Fruit fly (Drosophila melanogaster) whole organism, wandering third instar larva: Measurements from ENCODE around the gene CG3408.

Experiments used
- Abd-B ChIP-seq: fragments of >200 bp; optimal IDR thresholded peaks from 2 replicates; lab custom pipeline; 2017; ENCODE audit warnings: missing biosample characterization, missing genetic modification characterization
- CG32264 ChIP-seq: fragments of 200-800 bp; sonication (Bioruptor generic); optimal IDR thresholded peaks from 2 replicates; lab custom pipeline; 2016; ENCODE audit warnings: missing biosample characterization, missing genetic modification characterization
- CG9705 ChIP-seq: fragments of 200-800 bp; sonication (Bioruptor generic); optimal IDR thresholded peaks from 2 replicates; lab custom pipeline; 2018; ENCODE audit warnings: missing biosample characterization, mild to moderate bottlenecking, missing genetic modification characterization
- CrebA ChIP-seq: fragments of 200-800 bp; sonication (Bioruptor generic); optimal IDR thresholded peaks from 2 replicates; lab custom pipeline; 2016; ENCODE audit warnings: missing biosample characterization, mild to moderate bottlenecking, missing genetic modification characterization, borderline replicate concordance
- Dfd ChIP-seq: fragments of >200 bp; optimal IDR thresholded peaks from 2 replicates; lab custom pipeline; 2017; ENCODE audit warnings: missing biosample characterization, missing genetic modification characterization
- GATAd ChIP-seq: sonication (Bioruptor generic); optimal IDR thresholded peaks from 2 replicates; lab custom pipeline; 2016; ENCODE audit warnings: missing biosample characterization, missing genetic modification characterization
- HLH106 ChIP-seq: fragments of 200-800 bp; optimal IDR thresholded peaks from 3 replicates; lab custom pipeline; 2019; ENCODE audit warnings: missing biosample characterization, mild to moderate bottlenecking, missing genetic modification characterization, moderate library complexity
- Hnf4 ChIP-seq: fragments of 200-800 bp; sonication (Bioruptor generic); optimal IDR thresholded peaks from 2 replicates; lab custom pipeline; 2016; ENCODE audit warnings: missing biosample characterization, mild to moderate bottlenecking, missing genetic modification characterization
- Hr78 ChIP-seq: fragments of >200 bp; optimal IDR thresholded peaks from 2 replicates; lab custom pipeline; 2017; ENCODE audit warnings: missing biosample characterization, missing genetic modification characterization
- Hr83 ChIP-seq: fragments of 200-300 bp; sonication (Bioruptor generic); optimal IDR thresholded peaks from 2 replicates; lab custom pipeline; 2016; ENCODE audit warnings: missing biosample characterization, mild to moderate bottlenecking, missing genetic modification characterization, moderate library complexity; ENCODE audit not compliant: poor library complexity, severe bottlenecking
- Jra ChIP-seq: sonication (Bioruptor generic); optimal IDR thresholded peaks from 2 replicates; lab custom pipeline; 2016; ENCODE audit warnings: missing biosample characterization, missing genetic modification characterization
- Mio ChIP-seq: sonication (Bioruptor generic); optimal IDR thresholded peaks from 2 replicates; lab custom pipeline; 2016; ENCODE audit warnings: missing biosample characterization, missing genetic modification characterization
- Myc ChIP-seq: fragments of >200 bp; optimal IDR thresholded peaks from 2 replicates; lab custom pipeline; 2017
- N ChIP-seq: fragments of >200 bp; optimal IDR thresholded peaks from 2 replicates; lab custom pipeline; 2018; ENCODE audit warnings: missing biosample characterization, missing external identifiers, missing genetic modification characterization
- OdsH ChIP-seq: fragments of 200-800 bp; sonication (Bioruptor generic); optimal IDR thresholded peaks from 2 replicates; lab custom pipeline; 2016; ENCODE audit warnings: missing biosample characterization, mild to moderate bottlenecking, missing genetic modification characterization
- Sp1 ChIP-seq: fragments of 200-800 bp; sonication (Bioruptor generic); optimal IDR thresholded peaks from 3 replicates; lab custom pipeline; 2019; ENCODE audit warnings: missing biosample characterization, mild to moderate bottlenecking, missing genetic modification characterization, moderate library complexity
- Vsx2 ChIP-seq: fragments of 200-300, 225-300 bp; sonication (Bioruptor generic); optimal IDR thresholded peaks from 2 replicates; lab custom pipeline; 2018; ENCODE audit warnings: missing biosample characterization, missing genetic modification characterization; ENCODE audit not compliant: partially characterized antibody
- br ChIP-seq: fragments of 200-800 bp; sonication (Bioruptor generic); optimal IDR thresholded peaks from 2 replicates; lab custom pipeline; 2016; ENCODE audit warnings: missing biosample characterization, missing genetic modification characterization
- brk ChIP-seq: fragments of 200-800 bp; sonication (Bioruptor generic); optimal IDR thresholded peaks from 2 replicates; lab custom pipeline; 2016; ENCODE audit warnings: missing biosample characterization, mild to moderate bottlenecking, missing genetic modification characterization
- dl ChIP-seq, 2 experiments: fragments of 175-275, 200-275 bp in 1 of 2; fragments of 200-275 bp in 1 of 2; sonication (Bioruptor generic); optimal IDR thresholded peaks; lab custom pipeline; 2018; ENCODE audit warnings: mild to moderate bottlenecking in 2 of 2, missing biosample characterization in 2 of 2, missing genetic modification characterization in 2 of 2, moderate library complexity in 2 of 2; ENCODE audit not compliant: partially characterized antibody in 2 of 2, insufficient read depth in 1 of 2
- dmrt93B ChIP-seq: fragments of 200-800 bp; sonication (Bioruptor generic); optimal IDR thresholded peaks from 2 replicates; lab custom pipeline; 2018; ENCODE audit warnings: missing biosample characterization, mild to moderate bottlenecking, missing genetic modification characterization
- dsf ChIP-seq: sonication (Bioruptor generic); optimal IDR thresholded peaks from 2 replicates; lab custom pipeline; 2016; ENCODE audit warnings: missing biosample characterization, missing genetic modification characterization, borderline replicate concordance
- ey ChIP-seq: fragments of 200-800 bp; sonication (Bioruptor generic); optimal IDR thresholded peaks from 2 replicates; lab custom pipeline; 2016; ENCODE audit warnings: missing biosample characterization, missing genetic modification characterization
- foxo ChIP-seq, 2 experiments: fragments of 200-800 bp; sonication (Bioruptor generic); optimal IDR thresholded peaks; 2 replicates in 1 of 2; 3 replicates in 1 of 2; lab custom pipeline; 2016 to 2017; ENCODE audit warnings: missing biosample characterization in 2 of 2, missing genetic modification characterization in 2 of 2
- jim ChIP-seq: fragments of 175-275, 200-325 bp; sonication (Bioruptor generic); optimal IDR thresholded peaks from 2 replicates; lab custom pipeline; 2016; ENCODE audit warnings: missing biosample characterization, mild to moderate bottlenecking, missing genetic modification characterization
- lola ChIP-seq: fragments of >200 bp; optimal IDR thresholded peaks from 2 replicates; lab custom pipeline; 2017; ENCODE audit warnings: missing biosample characterization, missing genetic modification characterization
- psq ChIP-seq: fragments of 200-800 bp; sonication (Bioruptor generic); optimal IDR thresholded peaks from 3 replicates; lab custom pipeline; 2017; ENCODE audit warnings: missing biosample characterization, mild to moderate bottlenecking, missing genetic modification characterization, moderate library complexity
- rgr ChIP-seq: fragments of 200-800 bp; sonication (Bioruptor generic); optimal IDR thresholded peaks from 3 replicates; lab custom pipeline; 2016; ENCODE audit warnings: missing biosample characterization, mild to moderate bottlenecking, missing genetic modification characterization
- sv ChIP-seq: fragments of 200-800 bp; sonication (Bioruptor generic); optimal IDR thresholded peaks from 3 replicates; lab custom pipeline; 2016; ENCODE audit warnings: missing biosample characterization, missing genetic modification characterization
- tai ChIP-seq: sonication (Bioruptor generic); optimal IDR thresholded peaks from 2 replicates; lab custom pipeline; 2016; ENCODE audit warnings: missing biosample characterization, missing genetic modification characterization
- woc ChIP-seq: sonication (Bioruptor generic); optimal IDR thresholded peaks from 2 replicates; lab custom pipeline; 2016; ENCODE audit warnings: missing biosample characterization, mild to moderate bottlenecking, missing genetic modification characterization

The CG3408 gene

DNA sequence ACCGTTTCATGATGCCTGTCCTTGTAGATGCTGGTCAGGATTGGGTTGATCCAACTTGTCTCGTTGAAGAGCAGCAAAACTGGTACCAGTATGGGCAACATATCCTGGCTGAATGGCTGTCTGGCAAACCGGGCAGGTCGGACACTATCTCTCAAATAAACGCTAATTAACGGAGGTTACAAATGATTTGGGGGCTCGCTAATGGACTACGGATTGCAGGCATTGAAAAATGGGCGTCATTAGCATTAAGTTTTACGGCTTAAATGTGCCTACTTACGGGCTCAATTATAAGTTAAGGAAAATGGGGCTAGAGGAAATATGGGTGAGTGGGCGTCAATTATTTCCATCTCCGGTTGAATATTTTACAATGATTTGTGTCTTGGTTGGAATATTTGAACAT is 34.5 kb upstream of the CG3408 start, which contains the start of gene Ir67a:
Ir67a (minus strand) TSS at position 101 of the 400 bp plus-strand sequence.
- TF ChIP-seq Abd-B (GFP tag; lab: Kevin White, UChicago) (no peak), brk (GFP tag; lab: Kevin White, UChicago) (no peak), N (GFP tag; lab: Kevin White, UChicago) (no peak), Dfd (no peak), psq (GFP tag; lab: Kevin White, UChicago) (no peak), CrebA (GFP tag; lab: Kevin White, UChicago) (no peak)

DNA sequence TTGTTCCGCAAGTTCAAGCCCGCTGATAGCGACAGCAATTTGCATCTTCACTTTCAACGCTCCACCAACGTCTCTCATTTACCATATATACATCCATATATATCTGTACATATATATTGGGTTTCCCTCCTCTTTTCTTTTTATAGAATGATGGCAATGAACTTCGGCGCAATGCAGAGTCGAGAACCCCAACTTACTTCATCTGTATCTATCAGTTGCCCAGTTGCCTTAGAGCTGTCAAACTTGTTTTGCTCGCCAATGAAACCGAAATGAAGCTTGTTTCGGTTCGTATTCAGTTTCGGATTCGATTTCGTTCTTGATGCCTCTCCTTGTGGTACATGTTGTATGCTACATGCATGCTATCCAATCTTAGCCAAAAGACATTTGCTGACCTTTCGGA is 19.5 kb upstream of the CG3408 start, which contains the start of gene Or67a:
Or67a (plus strand) TSS at position 233 of the 400 bp plus-strand sequence.
- TF ChIP-seq dl (GFP tag; optimal IDR thresholded peaks at IDR 0.05; lab: Kevin White, UChicago; ENCODE audit: insufficient read depth in 1 of 2, partially characterized antibody in 2 of 2) (peak in 1 of 2 experiments; percentile 26), woc (GFP tag; lab: Kevin White, UChicago) (no peak)

DNA sequence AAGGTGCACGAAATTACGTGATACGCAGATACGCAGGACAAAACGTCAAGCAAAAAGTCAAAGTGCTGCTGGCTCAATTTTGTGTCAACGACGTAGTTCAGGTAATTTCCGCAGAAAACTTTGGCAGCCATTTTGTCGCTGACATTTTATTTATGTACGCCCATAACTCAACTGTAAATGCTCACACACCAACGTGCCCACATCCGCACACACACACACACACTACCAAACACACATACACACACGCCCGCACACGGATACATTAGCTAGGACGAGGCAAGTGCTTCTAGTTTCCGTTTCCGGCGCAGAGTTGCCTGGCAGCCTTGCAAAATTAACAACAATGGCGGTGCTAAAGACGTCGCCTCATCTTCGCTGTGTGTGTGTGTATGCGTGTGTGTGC is 16.1 kb upstream of the CG3408 start, which contains the start of gene CG33700:
CG33700 (minus strand) TSS at position 101 of the 400 bp plus-strand sequence.
- TF ChIP-seq Hr78 (GFP tag; lab: Kevin White, UChicago) (no peak), CrebA (GFP tag; lab: Kevin White, UChicago) (no peak), tai (GFP tag; lab: Kevin White, UChicago) (no peak), sv (no peak), Abd-B (GFP tag; lab: Kevin White, UChicago) (no peak), Dfd (peak; percentile 70), Mio (GFP tag; lab: Kevin White, UChicago) (no peak), CG32264 (GFP tag; lab: Kevin White, UChicago) (no peak)

DNA sequence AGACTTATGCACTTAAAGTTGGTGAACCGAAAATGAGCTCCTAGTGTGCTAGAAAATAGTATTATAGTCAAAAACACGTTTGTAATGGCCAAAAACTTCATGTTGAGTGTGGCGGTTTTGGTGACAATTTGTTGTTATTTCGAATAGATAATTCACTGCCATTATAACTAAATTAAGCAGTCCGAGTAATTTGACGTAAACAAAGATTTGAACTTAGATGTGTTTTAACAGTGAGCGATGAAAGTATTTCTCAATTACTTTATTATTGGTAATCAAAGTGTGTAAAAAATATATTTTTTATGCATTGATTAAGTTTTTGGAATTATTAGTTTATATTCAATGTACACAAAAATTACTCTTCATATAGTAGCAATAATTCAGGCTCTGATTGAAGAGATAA is 3.9 kb upstream of the CG3408 start, which contains the start of gene CG33702:
CG33702 (minus strand) TSS at position 101 of the 400 bp plus-strand sequence.
- TF ChIP-seq jim: no peak
- no peak for TF ChIP-seq Dfd
- no peak for TF ChIP-seq br (GFP tag; lab: Kevin White, UChicago)
- TF ChIP-seq Jra (GFP tag; lab: Kevin White, UChicago): no peak
- no peak for TF ChIP-seq CG32264 (GFP tag; lab: Kevin White, UChicago)
- TF ChIP-seq sv: no peak
- no peak for TF ChIP-seq Mio (GFP tag; lab: Kevin White, UChicago)
- no peak for TF ChIP-seq dsf (GFP tag; lab: Kevin White, UChicago)
- no peak for TF ChIP-seq brk (GFP tag; lab: Kevin White, UChicago)
- no peak for TF ChIP-seq tai (GFP tag; lab: Kevin White, UChicago)
- TF ChIP-seq Vsx2 (GFP tag; lab: Kevin White, UChicago): no peak
- no peak for TF ChIP-seq lola (GFP tag; lab: Kevin White, UChicago)
- no peak for TF ChIP-seq foxo (GFP tag; optimal IDR thresholded peaks at IDR 0.05; lab: Kevin White, UChicago)
- TF ChIP-seq N (GFP tag; lab: Kevin White, UChicago): no peak
- TF ChIP-seq Sp1 (GFP tag; lab: Kevin White, UChicago): no peak
- TF ChIP-seq Myc (lab: Kevin White, UChicago): no peak
- no peak for TF ChIP-seq Hr83 (GFP tag; lab: Kevin White, UChicago)
- TF ChIP-seq Hr78 (GFP tag; lab: Kevin White, UChicago): no peak
- no peak for TF ChIP-seq rgr

DNA sequence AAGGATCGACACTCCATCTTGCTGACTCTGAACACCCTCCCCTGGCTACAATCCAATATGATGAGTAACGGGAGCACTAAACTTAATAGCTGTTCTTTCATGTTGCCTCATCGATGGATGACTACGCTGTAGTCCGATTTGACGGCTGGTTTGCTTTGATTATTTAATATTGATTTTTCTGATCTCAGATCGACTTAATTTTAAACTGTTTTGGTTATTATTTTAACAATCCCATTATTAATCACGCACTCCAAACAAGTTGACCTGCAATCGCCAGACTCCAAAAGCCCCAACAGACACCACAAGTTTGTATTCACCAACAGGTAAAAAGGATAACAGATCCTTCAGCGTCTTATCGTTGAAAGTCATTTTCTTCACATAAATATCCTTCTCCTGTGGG is 3.2 kb upstream of the CG3408 start, which contains the start of gene CG33703:
CG33703 (minus strand) TSS at position 101 of the 400 bp plus-strand sequence.
- TF ChIP-seq woc (GFP tag; lab: Kevin White, UChicago) (no peak), GATAd (no peak), HLH106 (tag; lab: Kevin White, UChicago) (no peak), Mio (GFP tag; lab: Kevin White, UChicago) (no peak), jim (no peak), CG9705 (GFP tag; lab: Kevin White, UChicago) (no peak), ey (no peak), tai (GFP tag; lab: Kevin White, UChicago) (no peak), dmrt93B (GFP tag; lab: Kevin White, UChicago) (no peak), psq (GFP tag; lab: Kevin White, UChicago) (no peak), OdsH (no peak), Hnf4 (GFP tag; lab: Kevin White, UChicago) (no peak), Vsx2 (GFP tag; lab: Kevin White, UChicago) (no peak), sv (no peak), lola (GFP tag; lab: Kevin White, UChicago) (no peak), N (GFP tag; lab: Kevin White, UChicago) (no peak)
- TF ChIP-seq, all 38 proteins: peak for 0
